Fruit fly (Drosophila melanogaster) whole organism, wandering third instar larva: ENCODE measurements around the gene Taf1.

Source experiments
- Abd-B ChIP-seq: fragments of >200 bp; optimal IDR thresholded peaks from 2 replicates; lab custom pipeline; 2017; ENCODE audit warnings: missing biosample characterization, missing genetic modification characterization
- CG9705 ChIP-seq: fragments of 200-800 bp; sonication (Bioruptor generic); optimal IDR thresholded peaks from 2 replicates; lab custom pipeline; 2018; ENCODE audit warnings: missing biosample characterization, mild to moderate bottlenecking, missing genetic modification characterization
- Dfd ChIP-seq: fragments of >200 bp; optimal IDR thresholded peaks from 2 replicates; lab custom pipeline; 2017; ENCODE audit warnings: missing biosample characterization, missing genetic modification characterization
- Dif ChIP-seq: fragments of 200-275, 200-300 bp; sonication (Bioruptor generic); optimal IDR thresholded peaks from 2 replicates; lab custom pipeline; 2018; ENCODE audit warnings: missing biosample characterization, missing genetic modification characterization; ENCODE audit not compliant: partially characterized antibody
- Myc ChIP-seq: fragments of >200 bp; optimal IDR thresholded peaks from 2 replicates; lab custom pipeline; 2017
- Sp1 ChIP-seq: fragments of 200-800 bp; sonication (Bioruptor generic); optimal IDR thresholded peaks from 3 replicates; lab custom pipeline; 2019; ENCODE audit warnings: missing biosample characterization, mild to moderate bottlenecking, missing genetic modification characterization, moderate library complexity
- dmrt93B ChIP-seq: fragments of 200-800 bp; sonication (Bioruptor generic); optimal IDR thresholded peaks from 2 replicates; lab custom pipeline; 2018; ENCODE audit warnings: missing biosample characterization, mild to moderate bottlenecking, missing genetic modification characterization
- fru ChIP-seq: fragments of 200-800 bp; sonication (Bioruptor generic); optimal IDR thresholded peaks from 3 replicates; lab custom pipeline; 2016; ENCODE audit warnings: missing biosample characterization, mild to moderate bottlenecking, missing genetic modification characterization
- lola ChIP-seq: fragments of >200 bp; optimal IDR thresholded peaks from 2 replicates; lab custom pipeline; 2017; ENCODE audit warnings: missing biosample characterization, missing genetic modification characterization
- rgr ChIP-seq: fragments of 200-800 bp; sonication (Bioruptor generic); optimal IDR thresholded peaks from 3 replicates; lab custom pipeline; 2016; ENCODE audit warnings: missing biosample characterization, mild to moderate bottlenecking, missing genetic modification characterization
- usp ChIP-seq: fragments of >200 bp; optimal IDR thresholded peaks from 2 replicates; lab custom pipeline; 2017; ENCODE audit warnings: missing biosample characterization, missing genetic modification characterization

dm6 chr3R:6627800-6628199 lies 18.9 kb upstream of the Taf1 start, which contains the start of gene sowi:
- TF ChIP-seq Myc (lab: Kevin White, UChicago) (no peak), Abd-B (GFP tag; lab: Kevin White, UChicago) (no peak), fru (GFP tag; lab: Kevin White, UChicago) (no peak), CG9705 (no peak), Dfd (GFP tag; lab: Kevin White, UChicago) (no peak), lola (GFP tag; lab: Kevin White, UChicago) (no peak), dmrt93B (GFP tag; lab: Kevin White, UChicago) (no peak), Dif (no peak), usp (no peak), Sp1 (no peak), rgr (no peak)
